Worm (Caenorhabditis elegans): Measurements from ENCODE around the gene inx-9.

The inx-9 gene

ce11 chrIV:11681905-11682304 is 5.8 kb downstream of the inx-9 start, which contains the start of gene ZK792.4:
TSS of gene ZK792.4 (minus strand) at chrIV:11682005.
- TF ChIP-seq nhr-43 (tag; optimal IDR thresholded peaks at IDR 0.05; ENCODE audit: poor library complexity, severe bottlenecking) (no peak), zag-1 (tag; optimal IDR thresholded peaks at IDR 0.05) (no peak), skn-1 (tag; optimal IDR thresholded peaks at IDR 0.05) (no peak), ZK546.5 (tag; optimal IDR thresholded peaks at IDR 0.05) (no peak), nhr-12 (tag; optimal IDR thresholded peaks at IDR 0.05) (no peak), lsy-12 (tag; optimal IDR thresholded peaks at IDR 0.05) (no peak), snpc-4 (tag; optimal IDR thresholded peaks at IDR 0.05) (no peak), unc-62 (GFP tag; optimal IDR thresholded peaks at IDR 0.05) (no peak), nhr-77 (tag; optimal IDR thresholded peaks at IDR 0.05) (no peak), fkh-10 (GFP tag; optimal IDR thresholded peaks at IDR 0.05) (no peak), unc-39 (tag; optimal IDR thresholded peaks at IDR 0.05) (no peak), jun-1 (tag; optimal IDR thresholded peaks at IDR 0.05) (no peak), pha-4 (tag; optimal IDR thresholded peaks at IDR 0.05) (no peak), nhr-67 (tag; optimal IDR thresholded peaks at IDR 0.05) (no peak), lin-15B (tag; optimal IDR thresholded peaks at IDR 0.05) (no peak)

ce11 chrIV:11688018-11688417 is 11.9 kb downstream of the inx-9 start, which contains the start of gene ZK792.5:
TSS of gene ZK792.5 (minus strand) at chrIV:11688118.
- TF ChIP-seq ZK546.5 (tag; optimal IDR thresholded peaks at IDR 0.05) = no peak
- no peak for TF ChIP-seq elt-2 (tag; optimal IDR thresholded peaks at IDR 0.05)
- no peak for TF ChIP-seq eor-1 (tag; optimal IDR thresholded peaks at IDR 0.05)
- no peak for TF ChIP-seq lsy-12 (tag; optimal IDR thresholded peaks at IDR 0.05)
- no peak for TF ChIP-seq ceh-28 (tag; optimal IDR thresholded peaks at IDR 0.05)
- no peak for TF ChIP-seq fkh-10 (GFP tag; optimal IDR thresholded peaks at IDR 0.05)
- no peak for TF ChIP-seq egl-5 (tag; optimal IDR thresholded peaks at IDR 0.05)
- TF ChIP-seq nhr-43 (tag; optimal IDR thresholded peaks at IDR 0.05; ENCODE audit: poor library complexity, severe bottlenecking) = no peak

- TF ChIP-seq mml-1 (tag; optimal IDR thresholded peaks at IDR 0.05) = no peak
- TF ChIP-seq nhr-76 (tag; optimal IDR thresholded peaks at IDR 0.05) = no peak
- TF ChIP-seq nhr-23 (tag; optimal IDR thresholded peaks at IDR 0.05) = no peak
- TF ChIP-seq jun-1 (tag; optimal IDR thresholded peaks at IDR 0.05) = no peak
- no peak for TF ChIP-seq fos-1 (tag; optimal IDR thresholded peaks at IDR 0.05)
- no peak for TF ChIP-seq lsy-12 (tag; optimal IDR thresholded peaks at IDR 0.05)
- TF ChIP-seq hmg-11 (tag; optimal IDR thresholded peaks at IDR 0.05) = no peak
- TF ChIP-seq nhr-11 (tag; optimal IDR thresholded peaks at IDR 0.05) = no peak
- no peak for TF ChIP-seq ztf-11 (tag; optimal IDR thresholded peaks at IDR 0.05)
- no peak for TF ChIP-seq ceh-82 (tag; optimal IDR thresholded peaks at IDR 0.05)
- no peak for TF ChIP-seq ZK546.5 (tag; optimal IDR thresholded peaks at IDR 0.05)
- TF ChIP-seq pha-4 (tag; optimal IDR thresholded peaks at IDR 0.05) = no peak
- no peak for TF ChIP-seq aly-2 (tag; optimal IDR thresholded peaks at IDR 0.05)
- no peak for TF ChIP-seq skn-1 (tag; optimal IDR thresholded peaks at IDR 0.05)
- TF ChIP-seq mdl-1 (tag; optimal IDR thresholded peaks at IDR 0.05) = no peak
- no peak for TF ChIP-seq nhr-12 (tag; optimal IDR thresholded peaks at IDR 0.05)
- no peak for TF ChIP-seq ceh-28 (tag; optimal IDR thresholded peaks at IDR 0.05)
Measured at ce11 chrIV:11690988-11691387, 14.8 kb downstream of the inx-9 start, which contains the start of gene let-60. TSS of gene let-60 (minus strand) at chrIV:11691088.

- peak; percentile 27 for TF ChIP-seq lin-39 (tag; optimal IDR thresholded peaks at IDR 0.05)
- no peak for TF ChIP-seq snpc-4 (tag; optimal IDR thresholded peaks at IDR 0.05)
- no peak for TF ChIP-seq aly-2 (tag; optimal IDR thresholded peaks at IDR 0.05)
- no peak for TF ChIP-seq nhr-43 (tag; optimal IDR thresholded peaks at IDR 0.05; ENCODE audit: poor library complexity, severe bottlenecking)
Measured at ce11 chrIV:11691524-11691923, 15.4 kb downstream of the inx-9 start.

ce11 chrIV:11692071-11692673 is 16.0 kb downstream of the inx-9 start:
- TF ChIP-seq ceh-82 (tag; optimal IDR thresholded peaks at IDR 0.05) = peak; percentile 7
- peak; percentile 88 for TF ChIP-seq pqm-1 (tag; optimal IDR thresholded peaks at IDR 0.05)
- no peak for TF ChIP-seq nhr-11 (tag; optimal IDR thresholded peaks at IDR 0.05)
- TF ChIP-seq sea-2 (GFP tag; optimal IDR thresholded peaks at IDR 0.05) = no peak
- TF ChIP-seq jun-1 (tag; optimal IDR thresholded peaks at IDR 0.05) = peak; percentile 78
- TF ChIP-seq unc-62 (GFP tag; optimal IDR thresholded peaks at IDR 0.05) = peak; percentile 33
- no peak for TF ChIP-seq nhr-67 (tag; optimal IDR thresholded peaks at IDR 0.05)
- TF ChIP-seq zag-1 (tag; optimal IDR thresholded peaks at IDR 0.05) = no peak
- TF ChIP-seq mdl-1 (tag; optimal IDR thresholded peaks at IDR 0.05) = no peak
- peak; percentile 75 for TF ChIP-seq nhr-23 (tag; optimal IDR thresholded peaks at IDR 0.05)
- TF ChIP-seq fos-1 (tag; optimal IDR thresholded peaks at IDR 0.05) = peak; percentile 1
- TF ChIP-seq elt-1 (tag; optimal IDR thresholded peaks at IDR 0.05) = peak; percentile 22
- no peak for TF ChIP-seq aly-2 (tag; optimal IDR thresholded peaks at IDR 0.05)
- TF ChIP-seq R02D3.7 (tag; optimal IDR thresholded peaks at IDR 0.05) = no peak
- no peak for TF ChIP-seq fkh-2 (tag; optimal IDR thresholded peaks at IDR 0.05)
- TF ChIP-seq daf-12 (tag; optimal IDR thresholded peaks at IDR 0.05) = no peak
- peak; percentile 96 for TF ChIP-seq elt-2 (tag; optimal IDR thresholded peaks at IDR 0.05)
- TF ChIP-seq nhr-28 (tag; optimal IDR thresholded peaks at IDR 0.05) = no peak
- TF ChIP-seq snpc-4 (tag; optimal IDR thresholded peaks at IDR 0.05) = peak; percentile 60
- TF ChIP-seq nhr-237 (tag; optimal IDR thresholded peaks at IDR 0.05) = no peak
- TF ChIP-seq unc-39 (tag; optimal IDR thresholded peaks at IDR 0.05) = peak; percentile 24
- peak; percentile 51 for TF ChIP-seq ceh-28 (tag; optimal IDR thresholded peaks at IDR 0.05)
- no peak for TF ChIP-seq nhr-43 (tag; optimal IDR thresholded peaks at IDR 0.05; ENCODE audit: poor library complexity, severe bottlenecking)
- no peak for TF ChIP-seq ztf-4 (tag; optimal IDR thresholded peaks at IDR 0.05)
- no peak for TF ChIP-seq nhr-77 (tag; optimal IDR thresholded peaks at IDR 0.05)
- peak; percentile 41 for TF ChIP-seq fkh-10 (GFP tag; optimal IDR thresholded peaks at IDR 0.05)
- peak; percentile 47 for TF ChIP-seq ama-1 (optimal IDR thresholded peaks at IDR 0.05)
- TF ChIP-seq egl-27 (tag; optimal IDR thresholded peaks at IDR 0.05) = peak; percentile 26

Measured in whole organism, L3 larva.